Worm (Caenorhabditis elegans): ENCODE data around the gene sfxn-1.4.

DNA sequence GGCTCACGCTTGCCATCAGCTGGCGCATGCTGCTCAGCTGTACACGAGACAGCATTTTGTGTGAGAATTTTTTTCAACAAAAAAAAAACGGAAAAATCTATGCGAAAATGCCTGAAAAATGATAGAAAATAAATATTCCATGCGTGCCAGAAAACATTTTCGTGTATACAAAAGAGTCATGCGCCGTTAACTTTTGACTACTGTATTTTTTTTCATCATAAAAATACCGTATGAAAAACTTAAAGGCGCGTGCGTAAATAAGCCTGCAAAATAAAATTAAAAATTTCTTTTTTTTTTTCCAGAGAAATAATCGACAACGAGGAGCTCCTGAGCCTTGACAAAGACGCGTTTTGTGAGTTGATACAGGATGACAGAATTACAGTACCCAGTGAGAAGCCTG is 8.9 kb upstream of the sfxn-1.4 start:
- TF ChIP-seq med-1 (GFP tag; optimal IDR thresholded peaks at IDR 0.05; ENCODE audit: insufficient read depth) (no peak), tab-1 (GFP tag; IDR thresholded peaks at IDR 0.05) (no peak), ztf-23 (GFP tag; IDR thresholded peaks at IDR 0.05) (no peak), flt-1 (GFP tag; IDR thresholded peaks at IDR 0.05) (no peak), T22C8.4 (GFP tag; IDR thresholded peaks at IDR 0.05) (no peak)
